Worm (Caenorhabditis elegans) whole organism, L1 larva: Measurements from ENCODE around the gene W07G4.2.
A peak's percentile ranks its signal among the peaks of the same experiment; 100 is the strongest.

Source experiments
- C04F5.9 ChIP-seq: sonication (generic microtip); optimal IDR thresholded peaks from 2 replicates; lab custom pipeline; 2016; ENCODE audit warnings: missing genetic modification characterization, missing compliant biosample characterization
- F16B12.6 ChIP-seq: fragments of 150-350 bp; optimal IDR thresholded peaks from 2 replicates; lab custom pipeline; 2014; ENCODE audit warnings: missing biosample characterization, missing genetic modification characterization
- alr-1 ChIP-seq: fragments of 200-800 bp; sonication (Bioruptor generic); optimal IDR thresholded peaks from 2 replicates; lab custom pipeline; 2018; ENCODE audit warnings: borderline replicate concordance, mild to moderate bottlenecking, missing genetic modification characterization, missing compliant biosample characterization
- blmp-1 ChIP-seq: fragments of 150-350 bp; optimal IDR thresholded peaks from 2 replicates; lab custom pipeline; 2014; ENCODE audit warnings: missing biosample characterization, missing genetic modification characterization
- ceh-8 ChIP-seq: fragments of 200-800 bp; sonication (Bioruptor generic); optimal IDR thresholded peaks from 2 replicates; lab custom pipeline; 2018; ENCODE audit warnings: mild to moderate bottlenecking, missing genetic modification characterization, moderate library complexity, missing compliant biosample characterization
- ceh-82 ChIP-seq, 3 experiments: fragments of 150-350 bp in 1 of 3; sonication (generic microtip) in 2 of 3; optimal IDR thresholded peaks; 2 replicates each; lab custom pipeline; 2014 to 2017; ENCODE audit warnings: missing biosample characterization in 3 of 3, missing genetic modification characterization in 3 of 3
- ceh-88 ChIP-seq: fragments of 200-800 bp; sonication (Bioruptor generic); IDR thresholded peaks from 2 replicates; pipeline ENCODE4 v1.3.6; 2022; ENCODE audit warnings: missing genetic modification characterization, missing compliant biosample characterization
- ceh-90 ChIP-seq: sonication (generic microtip); optimal IDR thresholded peaks from 2 replicates; lab custom pipeline; 2016; ENCODE audit warnings: missing genetic modification characterization, missing compliant biosample characterization
- efl-1 ChIP-seq, 4 experiments: fragments of 150-350 bp; optimal IDR thresholded peaks in 3 of 4; peaks in 1 of 4; 1 replicate in 1 of 4; 2 replicates in 3 of 4; lab custom pipeline; 2014; ENCODE audit warnings: missing biosample characterization in 2 of 4, missing genetic modification characterization in 2 of 4, missing genetic modification reagents in 2 of 4
- efl-3 ChIP-seq: fragments of 200-800 bp; sonication (Bioruptor generic); optimal IDR thresholded peaks from 2 replicates; lab custom pipeline; 2018; ENCODE audit warnings: mild to moderate bottlenecking, missing genetic modification characterization, missing compliant biosample characterization
- egl-27 ChIP-seq, 2 experiments: fragments of 150-350 bp in 1 of 2; sonication (generic microtip); optimal IDR thresholded peaks; 3 replicates each; lab custom pipeline; 2017 to 2018; ENCODE audit warnings: missing biosample characterization in 2 of 2, missing genetic modification characterization in 2 of 2, missing genetic modification reagents in 2 of 2
- ets-5 ChIP-seq: fragments of 200-800 bp; sonication (Bioruptor generic); IDR thresholded peaks from 2 replicates; pipeline ENCODE4 v1.3.6; 2022; ENCODE audit warnings: missing genetic modification characterization, missing compliant biosample characterization
- fkh-10 ChIP-seq: sonication (generic microtip); optimal IDR thresholded peaks from 2 replicates; lab custom pipeline; 2017; ENCODE audit warnings: missing biosample characterization, missing genetic modification reagents, missing genetic modification characterization
- fkh-8 ChIP-seq: sonication (generic microtip); optimal IDR thresholded peaks from 2 replicates; lab custom pipeline; 2016; ENCODE audit warnings: mild to moderate bottlenecking, missing genetic modification characterization, missing compliant biosample characterization
- fos-1 ChIP-seq: fragments of 150-350 bp; optimal IDR thresholded peaks from 2 replicates; lab custom pipeline; 2014; ENCODE audit warnings: missing biosample characterization, missing genetic modification characterization
- irx-1 ChIP-seq: sonication (generic microtip); optimal IDR thresholded peaks from 2 replicates; lab custom pipeline; 2016; ENCODE audit warnings: missing genetic modification characterization, missing compliant biosample characterization
- isw-1 ChIP-seq: fragments of 200-800 bp; sonication (Bioruptor generic); IDR thresholded peaks from 2 replicates; pipeline ENCODE4 v1.3.6; 2022; ENCODE audit warnings: missing genetic modification characterization, missing compliant biosample characterization
- jun-1 ChIP-seq: fragments of 150-350 bp; optimal IDR thresholded peaks from 2 replicates; lab custom pipeline; 2014; ENCODE audit warnings: missing biosample characterization, missing genetic modification reagents, missing genetic modification characterization
- lin-13 ChIP-seq: fragments of 150-350 bp; optimal IDR thresholded peaks from 2 replicates; lab custom pipeline; 2014; ENCODE audit warnings: missing biosample characterization, missing genetic modification reagents, missing genetic modification characterization
- lin-14 ChIP-seq: fragments of 200-800 bp; sonication (Bioruptor generic); optimal IDR thresholded peaks from 2 replicates; lab custom pipeline; 2018; ENCODE audit warnings: mild to moderate bottlenecking, missing genetic modification characterization, moderate library complexity, missing compliant biosample characterization
- lsy-2 ChIP-seq, 2 experiments: fragments of 150-350 bp; optimal IDR thresholded peaks; 2 replicates each; lab custom pipeline; 2014; ENCODE audit warnings: missing biosample characterization in 2 of 2, missing genetic modification characterization in 2 of 2
- mab-9 ChIP-seq: fragments of 200-800 bp; sonication (Bioruptor generic); IDR thresholded peaks from 2 replicates; pipeline ENCODE4 v1.3.6; 2022; ENCODE audit warnings: missing genetic modification reagents, missing genetic modification characterization, missing compliant biosample characterization
- mep-1 ChIP-seq: fragments of 150-350 bp; optimal IDR thresholded peaks from 2 replicates; lab custom pipeline; 2014; ENCODE audit warnings: missing biosample characterization, missing genetic modification characterization
- nhr-12 ChIP-seq: sonication (generic microtip); optimal IDR thresholded peaks from 2 replicates; lab custom pipeline; 2017; ENCODE audit warnings: missing biosample characterization, missing genetic modification characterization
- nhr-19 ChIP-seq: fragments of 200-800 bp; sonication (Bioruptor generic); conservative IDR thresholded peaks from 2 replicates; pipeline ENCODE4 v1.3.6; 2022; ENCODE audit warnings: missing genetic modification characterization, missing compliant biosample characterization
- nhr-20 ChIP-seq: sonication (generic microtip); optimal IDR thresholded peaks from 2 replicates; lab custom pipeline; 2016; ENCODE audit warnings: mild to moderate bottlenecking, missing genetic modification characterization, missing compliant biosample characterization
- nhr-71 ChIP-seq: sonication (generic microtip); optimal IDR thresholded peaks from 2 replicates; lab custom pipeline; 2016; ENCODE audit warnings: mild to moderate bottlenecking, missing genetic modification characterization, moderate library complexity, missing compliant biosample characterization
- nhr-76 ChIP-seq: sonication (generic microtip); optimal IDR thresholded peaks from 2 replicates; lab custom pipeline; 2017; ENCODE audit warnings: missing biosample characterization, missing genetic modification characterization
- nhr-77 ChIP-seq: fragments of 150-350 bp; optimal IDR thresholded peaks from 2 replicates; lab custom pipeline; 2014; ENCODE audit warnings: missing biosample characterization, missing genetic modification characterization
- nhr-85 ChIP-seq: sonication (generic microtip); peaks from one replicate; lab custom pipeline; 2016; ENCODE audit warnings: missing genetic modification characterization, inconsistent platforms, missing compliant biosample characterization
- pax-3 ChIP-seq: fragments of 200-800 bp; sonication (Bioruptor generic); optimal IDR thresholded peaks from 2 replicates; lab custom pipeline; 2018; ENCODE audit warnings: mild to moderate bottlenecking, missing genetic modification characterization, moderate library complexity, missing compliant biosample characterization
- pqm-1 ChIP-seq: sonication (generic microtip); optimal IDR thresholded peaks from 3 replicates; lab custom pipeline; 2017; ENCODE audit warnings: missing biosample characterization, missing genetic modification characterization
- rnt-1 ChIP-seq: sonication (generic microtip); optimal IDR thresholded peaks from 2 replicates; lab custom pipeline; 2016; ENCODE audit warnings: mild to moderate bottlenecking, missing genetic modification characterization, moderate library complexity, missing compliant biosample characterization
- skn-1 ChIP-seq: fragments of 150-350 bp; optimal IDR thresholded peaks from 2 replicates; lab custom pipeline; 2014; ENCODE audit warnings: missing biosample characterization, missing genetic modification characterization
- snpc-4 ChIP-seq: fragments of 150-350 bp; optimal IDR thresholded peaks from 2 replicates; lab custom pipeline; 2014; ENCODE audit warnings: missing biosample characterization, missing genetic modification characterization
- sup-37 ChIP-seq: fragments of 200-800 bp; sonication (Bioruptor generic); optimal IDR thresholded peaks from 2 replicates; lab custom pipeline; 2018; ENCODE audit warnings: mild to moderate bottlenecking, missing genetic modification characterization, missing compliant biosample characterization
- swsn-7 ChIP-seq: sonication (generic microtip); optimal IDR thresholded peaks from 2 replicates; lab custom pipeline; 2016; ENCODE audit warnings: missing genetic modification characterization, missing compliant biosample characterization
- tbx-2 ChIP-seq: sonication (generic microtip); optimal IDR thresholded peaks from 2 replicates; lab custom pipeline; 2016; ENCODE audit warnings: missing genetic modification characterization, missing compliant biosample characterization
- unc-130 ChIP-seq: fragments of 150-350 bp; optimal IDR thresholded peaks from 2 replicates; lab custom pipeline; 2017; ENCODE audit warnings: missing biosample characterization, missing genetic modification characterization, inconsistent platforms
- unc-62 ChIP-seq: fragments of 150-350 bp; optimal IDR thresholded peaks from 2 replicates; lab custom pipeline; 2014; ENCODE audit warnings: missing biosample characterization, missing genetic modification reagents, missing genetic modification characterization
- unc-98 ChIP-seq: fragments of 200-800 bp; sonication (Bioruptor generic); IDR thresholded peaks from 2 replicates; pipeline ENCODE4 v1.3.6; 2022; ENCODE audit warnings: missing genetic modification characterization, missing compliant biosample characterization
- vab-15 ChIP-seq: sonication (generic microtip); optimal IDR thresholded peaks from 2 replicates; lab custom pipeline; 2017; ENCODE audit warnings: missing genotype, mild to moderate bottlenecking, missing genetic modification characterization, missing compliant biosample characterization
- zag-1 ChIP-seq: fragments of 150-350 bp; optimal IDR thresholded peaks from 2 replicates; lab custom pipeline; 2014; ENCODE audit warnings: missing biosample characterization, missing genetic modification characterization
- ztf-4 ChIP-seq: fragments of 150-350 bp; optimal IDR thresholded peaks from 2 replicates; lab custom pipeline; 2014; ENCODE audit warnings: missing biosample characterization, missing genetic modification characterization

W07G4.2 gene

DNA sequence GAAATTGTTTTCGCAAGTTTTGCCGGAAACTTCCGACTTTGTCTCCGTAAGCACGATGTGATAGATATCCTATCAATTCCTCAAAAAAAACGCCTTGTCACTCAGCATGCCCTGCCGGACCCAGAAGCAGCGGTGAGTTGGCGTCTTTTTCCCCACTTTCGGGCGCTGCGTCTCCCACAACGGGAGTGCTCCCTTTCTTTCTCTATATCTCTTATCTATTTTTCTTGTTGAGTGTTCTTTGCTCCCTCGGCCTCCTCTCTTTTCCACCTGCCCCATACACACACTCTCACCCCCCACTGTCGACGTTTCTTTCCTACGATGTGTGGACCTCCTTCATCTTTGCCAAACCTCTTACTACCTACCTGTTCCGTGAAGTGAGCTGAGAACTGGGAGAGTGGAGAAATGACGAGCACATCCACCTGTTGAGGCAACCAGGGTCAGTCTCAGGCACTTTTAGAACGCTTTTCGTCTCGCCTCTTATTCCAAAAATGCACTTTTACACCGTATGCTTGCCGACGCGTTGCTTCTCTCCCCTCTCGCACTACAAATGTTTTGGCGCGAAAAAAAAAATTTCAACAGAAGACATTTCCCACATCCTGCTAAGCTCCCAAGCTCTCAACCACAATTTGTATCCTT lies 49.7 kb upstream of the W07G4.2 start (continued):
- TF ChIP-seq nhr-12 (tag; lab: Kevin White, UChicago), result no peak
- peak; percentile 50 for TF ChIP-seq mep-1 (tag; lab: Kevin White, UChicago)
- no peak for TF ChIP-seq vab-15 (tag; lab: Kevin White, UChicago)
- peak; percentile 78 for TF ChIP-seq swsn-7 (tag; lab: Kevin White, UChicago)
- no peak for TF ChIP-seq unc-98 (GFP tag; lab: Robert Waterston, UW)
- no peak for TF ChIP-seq nhr-76 (tag; lab: Kevin White, UChicago)
- TF ChIP-seq efl-1 (optimal IDR thresholded peaks at IDR 0.05; lab: Kevin White, UChicago), result peak; percentile 44 to 52
- peak; percentile 29 to 92 for TF ChIP-seq efl-1 (GFP tag; optimal IDR thresholded peaks at IDR 0.05 in 1 of 2; lab: Kevin White, UChicago)
- TF ChIP-seq F16B12.6 (tag; lab: Kevin White, UChicago), result no peak
- TF ChIP-seq efl-3 (GFP tag; lab: Kevin White, UChicago), result no peak
- 0 out of 2 replicates have a peak, but pooled peaks have one; percentile 29 for TF ChIP-seq ceh-88 (GFP tag; lab: Robert Waterston, UW)
- peak; percentile 40 for TF ChIP-seq irx-1 (tag; lab: Kevin White, UChicago)
- peak; percentile 43 to 48 for TF ChIP-seq egl-27 (tag; optimal IDR thresholded peaks at IDR 0.05; lab: Kevin White, UChicago)
- TF ChIP-seq ets-5 (GFP tag; lab: Robert Waterston, UW), result no peak
- TF ChIP-seq nhr-71 (tag; lab: Kevin White, UChicago), result peak; percentile 93
- TF ChIP-seq lsy-2 (tag; optimal IDR thresholded peaks at IDR 0.05; lab: Kevin White, UChicago), result peak; percentile 66 to 68
- no peak; the same call in 1 of the 2 replicates for TF ChIP-seq isw-1
- peak; percentile 61 for TF ChIP-seq ztf-4
- TF ChIP-seq unc-130 (tag; lab: Kevin White, UChicago), result peak; percentile 71
- TF ChIP-seq ceh-8 (GFP tag; lab: Kevin White, UChicago), result no peak
- peak; percentile 64 for TF ChIP-seq nhr-77
- TF ChIP-seq nhr-20 (tag; lab: Kevin White, UChicago), result peak; percentile 90
- TF ChIP-seq ceh-82 (tag; optimal IDR thresholded peaks at IDR 0.05; lab: Kevin White, UChicago), result peak; percentile 57 to 86 (median 62)
- no peak for TF ChIP-seq pqm-1 (tag; lab: Kevin White, UChicago)
- TF ChIP-seq alr-1 (tag; lab: Kevin White, UChicago), result no peak
- peak; percentile 55 for TF ChIP-seq unc-62 (GFP tag; lab: Kevin White, UChicago)
- TF ChIP-seq jun-1 (tag; lab: Kevin White, UChicago), result peak; percentile 64
- no peak for TF ChIP-seq ceh-90 (tag; lab: Kevin White, UChicago)
- peak; percentile 75 for TF ChIP-seq pax-3 (tag; lab: Kevin White, UChicago)
- no peak for TF ChIP-seq fkh-10 (GFP tag; lab: Kevin White, UChicago)
- TF ChIP-seq nhr-19, result peak; percentile 100
- TF ChIP-seq lin-13 (GFP tag; lab: Kevin White, UChicago), result peak; percentile 65
- peak; percentile 6 for TF ChIP-seq fos-1
- no peak for TF ChIP-seq C04F5.9 (tag; lab: Kevin White, UChicago)
- no peak for TF ChIP-seq mab-9 (GFP tag; lab: Robert Waterston, UW)
- peak; percentile 71 for TF ChIP-seq fkh-8
- no peak for TF ChIP-seq zag-1
- peak; percentile 61 for TF ChIP-seq sup-37
- no peak for TF ChIP-seq snpc-4 (tag; lab: Kevin White, UChicago)
- peak; percentile 85 for TF ChIP-seq nhr-85 (tag; lab: Kevin White, UChicago)
- TF ChIP-seq rnt-1, result peak; percentile 88
- peak; percentile 70 for TF ChIP-seq tbx-2 (tag; lab: Kevin White, UChicago)
- TF ChIP-seq lin-14 (GFP tag; lab: Kevin White, UChicago), result peak; percentile 90
- no peak for TF ChIP-seq blmp-1 (tag; lab: Kevin White, UChicago)
- no peak for TF ChIP-seq skn-1 (tag; lab: Kevin White, UChicago)
